Fruit fly (Drosophila melanogaster): ENCODE data around the gene comm3.
A peak's percentile ranks its signal among the peaks of the same experiment; 100 is the strongest.

Gene comm3

dm6 chr3L:15588514-15589138 is 58.9 kb downstream of the comm3 start, which contains the start of gene RhoGAP71E:
Gene RhoGAP71E (plus strand): TSS chr3L:15588860.
- TF ChIP-seq CG8478 (optimal IDR thresholded peaks at IDR 0.05) (no peak), CTCF (optimal IDR thresholded peaks at IDR 0.05) (peak in 1 of 2 experiments; percentile 13)

DNA sequence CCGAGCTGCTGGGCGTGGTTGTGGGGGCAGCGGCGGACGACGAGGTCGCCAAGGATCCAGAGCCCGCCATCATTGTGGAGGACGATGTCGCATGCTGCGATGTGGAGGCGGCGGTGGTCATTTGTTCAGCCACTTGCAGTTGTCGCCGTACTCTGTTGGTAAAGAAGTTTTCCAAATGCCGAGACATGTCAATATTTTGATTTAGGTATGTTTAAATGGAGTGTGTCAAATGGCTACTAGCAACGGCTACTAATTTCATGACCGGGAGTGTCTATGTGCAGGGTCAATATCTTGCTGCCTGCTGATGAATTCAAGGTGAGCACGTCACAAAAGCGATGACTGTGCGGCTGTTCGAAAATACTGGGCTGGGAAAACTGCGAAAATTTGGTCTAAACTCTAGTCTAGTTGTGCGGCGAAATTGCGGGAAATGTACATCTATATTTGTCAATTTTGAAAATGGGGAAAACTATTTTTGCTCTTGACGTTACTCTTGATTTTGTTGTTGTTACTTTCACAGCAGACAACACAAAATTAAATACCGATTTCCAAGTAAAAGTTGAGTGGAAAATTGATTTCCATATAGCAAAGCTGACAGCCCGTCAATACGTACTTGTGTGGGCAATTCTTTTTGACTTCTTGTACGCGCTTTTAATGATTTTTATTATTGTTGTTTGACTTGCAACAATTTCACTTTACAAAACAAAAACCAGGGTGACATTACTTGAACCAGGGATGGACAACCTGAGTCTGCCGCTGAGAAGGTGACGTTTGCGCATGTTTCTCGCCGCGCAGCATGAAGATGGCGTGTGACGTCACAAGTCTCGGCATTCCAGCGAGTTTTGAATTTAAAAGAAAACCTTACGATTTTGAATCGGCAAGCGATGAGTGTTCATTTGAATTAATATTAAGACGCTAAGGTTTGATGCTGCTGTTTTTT is 59.8 kb downstream of the comm3 start, which contains the start of gene CG7656:
TSS of gene CG7656 (minus strand) at position 731 of the 937 bp plus-strand sequence.
- TF ChIP-seq CG8478 (optimal IDR thresholded peaks at IDR 0.05) (no peak), CTCF (optimal IDR thresholded peaks at IDR 0.05) (peak in 1 of 2 experiments; percentile 7)

DNA sequence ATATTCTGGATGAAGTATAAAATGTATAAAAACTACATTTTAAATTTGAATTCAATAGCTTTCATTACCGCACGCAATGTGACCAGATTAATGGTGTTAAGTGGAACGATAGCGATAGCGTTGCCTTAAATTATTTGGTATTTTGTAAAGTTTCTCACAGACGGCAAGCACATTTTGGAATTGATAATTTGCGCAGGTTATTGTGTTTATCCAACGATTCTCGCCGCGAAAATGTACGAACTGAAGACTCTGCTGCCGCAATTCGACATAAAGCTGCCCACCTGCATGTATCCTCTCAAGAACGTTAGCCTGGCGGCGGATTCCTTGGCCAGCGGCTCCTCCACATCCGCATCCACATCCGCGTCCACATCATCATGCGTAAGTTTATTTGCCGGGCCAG is 64.1 kb downstream of the comm3 start, which contains the start of gene AIMP2:
TSS of gene AIMP2 (plus strand) at position 135 of the 400 bp plus-strand sequence.
- no peak for TF ChIP-seq CG8478 (optimal IDR thresholded peaks at IDR 0.05)
- no peak for TF ChIP-seq CTCF (optimal IDR thresholded peaks at IDR 0.05)

DNA sequence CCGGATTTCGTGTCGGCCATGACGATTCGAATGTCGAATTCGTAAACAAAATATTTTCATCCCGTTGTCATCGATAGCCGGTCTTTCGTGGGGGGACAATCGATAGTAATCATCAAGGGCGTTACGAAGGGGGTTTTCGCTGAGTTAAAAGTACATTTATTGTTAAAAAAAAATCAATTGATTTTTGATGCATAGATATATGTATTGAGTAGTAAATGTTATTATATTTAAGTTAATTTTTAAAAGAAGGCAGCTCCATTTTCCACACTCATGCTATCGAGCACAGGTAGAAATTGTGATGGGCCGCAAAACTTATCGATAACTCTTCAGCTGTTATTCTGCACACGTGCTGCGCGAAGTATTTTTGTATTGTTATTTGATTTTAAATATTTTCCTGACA is 67.1 kb downstream of the comm3 start, which contains the start of the genes mrn and CG12301:
TSS of gene mrn (minus strand) at position 51 of the 400 bp plus-strand sequence.
TSS of gene CG12301 (plus strand) at position 314 of the 400 bp plus-strand sequence.
- TF ChIP-seq CG8478 (optimal IDR thresholded peaks at IDR 0.05) (no peak), CTCF (optimal IDR thresholded peaks at IDR 0.05) (no peak)

- no peak for TF ChIP-seq CG8478 (optimal IDR thresholded peaks at IDR 0.05)
- TF ChIP-seq CTCF (optimal IDR thresholded peaks at IDR 0.05): no peak
Observed at dm6 chr3L:15576357-15576756, 71.2 kb downstream of the comm3 start, which contains the start of gene Ufsp2. Gene Ufsp2 (plus strand): TSS chr3L:15576570.

DNA sequence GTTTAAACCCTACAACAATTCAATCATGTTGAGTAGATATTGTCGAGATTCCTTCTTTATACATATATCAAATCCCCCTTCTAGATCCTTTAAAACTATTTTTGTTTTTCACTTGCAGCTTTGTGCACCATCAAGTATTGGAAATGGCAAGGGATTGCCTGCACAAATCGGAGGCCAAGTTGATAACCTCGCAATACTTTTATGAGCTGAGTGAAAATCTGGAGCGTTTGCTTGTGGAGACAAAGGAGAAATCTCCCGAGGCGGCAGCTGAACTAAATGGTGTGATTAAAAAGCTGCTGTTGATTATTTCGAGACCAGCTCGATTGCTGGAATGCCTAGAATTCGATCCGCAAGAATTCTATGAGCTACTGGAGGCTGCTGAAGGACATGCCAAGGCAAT is 77.0 kb downstream of the comm3 start:
- TF ChIP-seq CTCF (optimal IDR thresholded peaks at IDR 0.05) (no peak), CG8478 (optimal IDR thresholded peaks at IDR 0.05) (no peak)

dm6 chr3L:15568748-15569147 is 78.8 kb downstream of the comm3 start:
- TF ChIP-seq CTCF (optimal IDR thresholded peaks at IDR 0.05) (no peak), CG8478 (optimal IDR thresholded peaks at IDR 0.05) (no peak)

DNA sequence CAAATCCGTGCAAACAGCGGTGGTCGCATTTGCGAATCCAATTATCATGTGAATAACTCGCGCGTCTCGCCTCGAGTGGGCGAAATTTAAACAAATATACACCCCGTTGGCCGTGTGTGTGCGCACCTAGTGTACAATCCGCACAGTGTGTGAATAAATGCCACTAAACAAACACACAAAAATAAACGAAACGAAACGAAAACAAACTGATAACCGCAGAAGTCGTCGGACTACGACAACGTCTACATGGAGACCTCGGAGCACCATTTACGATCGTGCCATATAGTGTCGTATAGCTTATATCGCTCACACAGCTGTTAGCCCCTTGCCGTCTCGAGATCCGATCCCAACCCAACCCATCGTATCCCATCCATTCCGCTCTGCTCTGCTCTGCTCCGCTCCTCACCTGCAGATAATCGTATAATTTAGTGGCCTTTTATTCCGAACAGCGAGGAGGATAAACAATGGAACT is 81.0 kb downstream of the comm3 start:
- TF ChIP-seq CG8478 (optimal IDR thresholded peaks at IDR 0.05) (no peak), CTCF (optimal IDR thresholded peaks at IDR 0.05) (no peak)

dm6 chr3L:15565829-15566433 is 81.6 kb downstream of the comm3 start, which contains the start of gene dop:
Gene dop (plus strand): TSS chr3L:15566013.
- TF ChIP-seq CTCF (optimal IDR thresholded peaks at IDR 0.05) (no peak), CG8478 (optimal IDR thresholded peaks at IDR 0.05) (no peak)

- TF ChIP-seq CG8478 (optimal IDR thresholded peaks at IDR 0.05): no peak
- no peak for TF ChIP-seq CTCF (optimal IDR thresholded peaks at IDR 0.05)
Observed at dm6 chr3L:15563851-15564106, 83.8 kb downstream of the comm3 start.
